Worm (Caenorhabditis elegans): ENCODE measurements around the gene tag-131.

- TF ChIP-seq nhr-71 (tag; optimal IDR thresholded peaks at IDR 0.05) (no peak), nhr-12 (tag; optimal IDR thresholded peaks at IDR 0.05) (no peak), nhr-77 (tag; optimal IDR thresholded peaks at IDR 0.05) (no peak), lin-39 (tag; optimal IDR thresholded peaks at IDR 0.05) (no peak), elt-2 (tag; optimal IDR thresholded peaks at IDR 0.05) (no peak), vab-15 (tag; optimal IDR thresholded peaks at IDR 0.05) (no peak), ztf-4 (tag; optimal IDR thresholded peaks at IDR 0.05) (no peak), fos-1 (tag; optimal IDR thresholded peaks at IDR 0.05) (no peak), aha-1 (tag; optimal IDR thresholded peaks at IDR 0.05) (no peak), elt-3 (tag; optimal IDR thresholded peaks at IDR 0.05) (no peak)
Measured at ce11 chrIII:4320113-4320512, 2.6 kb downstream of the tag-131 start, which contains the start of gene H38K22.6.
